Worm (Caenorhabditis elegans): ENCODE data around the gene trul-1.
"Not testable (repeated sequence)": the region's sequence is repeated elsewhere in the genome, so short reads cannot be mapped to it uniquely, and the experiment has no call there.

- TF ChIP-seq unc-39, ceh-28, elt-3, pqm-1, snpc-4 (tag; optimal IDR thresholded peaks at IDR 0.05): not testable (repeated sequence)
Observed at ce11 chrII:312110-312509, 29.7 kb upstream of the trul-1 start, which contains the start of gene mps-2.

Data from whole organism, L3 larva.